Fruit fly (Drosophila melanogaster) whole organism, prepupa: Measurements from ENCODE around the gene CG33647.
A peak's percentile ranks its signal among the peaks of the same experiment; 100 is the strongest.

Experiments
- Blimp-1 ChIP-seq: fragments of 200-800 bp; sonication (Bioruptor generic); optimal IDR thresholded peaks from 3 replicates; lab custom pipeline; 2017; ENCODE audit warnings: missing biosample characterization, missing genetic modification characterization, mild to moderate bottlenecking, moderate library complexity, missing genetic modification reagents
- CG10631 ChIP-seq: fragments of 200-800 bp; sonication (Bioruptor generic); optimal IDR thresholded peaks from 2 replicates; lab custom pipeline; 2016; ENCODE audit warnings: missing biosample characterization, missing genetic modification characterization
- CG10669 ChIP-seq: fragments of 200-800 bp; sonication (Bioruptor generic); optimal IDR thresholded peaks from 3 replicates; lab custom pipeline; 2018; ENCODE audit warnings: missing biosample characterization, mild to moderate bottlenecking, missing genetic modification characterization, moderate library complexity
- CG11294 ChIP-seq: fragments of 200-800 bp; sonication (Bioruptor generic); IDR thresholded peaks from 2 replicates; pipeline ENCODE4 v1.3.6; 2022; ENCODE audit warnings: missing biosample characterization, missing genetic modification characterization
- CG11762 ChIP-seq: fragments of 200-800 bp; sonication (Bioruptor generic); optimal IDR thresholded peaks from 3 replicates; lab custom pipeline; 2016; ENCODE audit warnings: missing biosample characterization, missing genetic modification characterization; ENCODE audit not compliant: insufficient read depth
- CG11902 ChIP-seq: fragments of 200-800 bp; sonication (Bioruptor generic); optimal IDR thresholded peaks from 3 replicates; lab custom pipeline; 2016; ENCODE audit warnings: missing biosample characterization, missing genetic modification characterization
- CG15336 ChIP-seq: fragments of 200-800 bp; sonication (Bioruptor generic); IDR thresholded peaks from 2 replicates; pipeline ENCODE4 v1.3.6; 2022; ENCODE audit warnings: missing biosample characterization, missing genetic modification characterization
- CG1621 ChIP-seq: fragments of 200-800 bp; sonication (Bioruptor generic); optimal IDR thresholded peaks from 3 replicates; lab custom pipeline; 2018; ENCODE audit warnings: missing biosample characterization, mild to moderate bottlenecking, missing genetic modification characterization
- CG16779 ChIP-seq: fragments of 200-800 bp; sonication (Bioruptor generic); optimal IDR thresholded peaks from 3 replicates; lab custom pipeline; 2017; ENCODE audit warnings: missing biosample characterization, mild to moderate bottlenecking, missing genetic modification characterization
- CG3032 ChIP-seq: fragments of 200-800 bp; optimal IDR thresholded peaks from 2 replicates; lab custom pipeline; 2019; ENCODE audit warnings: missing biosample characterization, mild to moderate bottlenecking, missing genetic modification characterization, moderate library complexity
- CG31627 ChIP-seq: fragments of 200-800 bp; sonication (Bioruptor generic); optimal IDR thresholded peaks from 3 replicates; lab custom pipeline; 2016; ENCODE audit warnings: missing biosample characterization, missing genetic modification characterization
- CG3919 ChIP-seq: fragments of 200-800 bp; sonication (Bioruptor generic); optimal IDR thresholded peaks from 3 replicates; lab custom pipeline; 2016; ENCODE audit warnings: missing biosample characterization, missing genetic modification characterization
- CG4318 ChIP-seq: fragments of 200-800 bp; sonication (Bioruptor generic); optimal IDR thresholded peaks from 3 replicates; lab custom pipeline; 2017; ENCODE audit warnings: missing biosample characterization, mild to moderate bottlenecking, missing genetic modification characterization
- CG6163 ChIP-seq: fragments of 200-800 bp; sonication (Bioruptor generic); IDR thresholded peaks from 3 replicates; pipeline ENCODE4 v1.3.6; 2022; ENCODE audit warnings: missing biosample characterization, missing genetic modification characterization
- CG6276 ChIP-seq: fragments of 200-800 bp; sonication (Bioruptor generic); optimal IDR thresholded peaks from 2 replicates; lab custom pipeline; 2017; ENCODE audit warnings: missing biosample characterization, mild to moderate bottlenecking, missing genetic modification characterization
- CG6808 ChIP-seq: fragments of 200-800 bp; sonication (Bioruptor generic); optimal IDR thresholded peaks from 3 replicates; lab custom pipeline; 2017; ENCODE audit warnings: missing biosample characterization, missing genetic modification characterization, mild to moderate bottlenecking, moderate library complexity, missing genetic modification reagents
- CG6854 ChIP-seq: fragments of 200-800 bp; sonication (Bioruptor generic); optimal IDR thresholded peaks from 2 replicates; lab custom pipeline; 2017; ENCODE audit warnings: missing biosample characterization, mild to moderate bottlenecking, missing genetic modification characterization
- CG7368 ChIP-seq: fragments of 200-800 bp; sonication (Bioruptor generic); optimal IDR thresholded peaks from 3 replicates; lab custom pipeline; 2016; ENCODE audit warnings: missing biosample characterization, missing genetic modification characterization
- CG8319 ChIP-seq: fragments of 200-800 bp; sonication (Bioruptor generic); optimal IDR thresholded peaks from 3 replicates; lab custom pipeline; 2016; ENCODE audit warnings: missing biosample characterization, missing genetic modification characterization
- CG8632 ChIP-seq: fragments of 200-800 bp; sonication (Bioruptor generic); optimal IDR thresholded peaks from 3 replicates; lab custom pipeline; 2016; ENCODE audit warnings: missing biosample characterization, missing genetic modification characterization
- CG9139 ChIP-seq: fragments of 200-800 bp; sonication (Bioruptor generic); optimal IDR thresholded peaks from 3 replicates; lab custom pipeline; 2017; ENCODE audit warnings: missing biosample characterization, mild to moderate bottlenecking, missing genetic modification characterization
- Eip75B ChIP-seq: fragments of 200-800 bp; sonication (Bioruptor generic); optimal IDR thresholded peaks from 3 replicates; lab custom pipeline; 2016; ENCODE audit warnings: missing biosample characterization, missing genetic modification characterization
- Eip78C ChIP-seq: fragments of 200-800 bp; sonication (Bioruptor generic); peaks from one replicate; lab custom pipeline; 2016; ENCODE audit warnings: missing biosample characterization, missing genetic modification characterization
- Eip93F ChIP-seq: fragments of 200-800 bp; sonication (Bioruptor generic); optimal IDR thresholded peaks from 2 replicates; lab custom pipeline; 2016; ENCODE audit warnings: missing biosample characterization, mild to moderate bottlenecking, missing genetic modification characterization
- Ets21C ChIP-seq: fragments of 200-800 bp; sonication (Bioruptor generic); optimal IDR thresholded peaks from 3 replicates; lab custom pipeline; 2016; ENCODE audit warnings: missing biosample characterization, missing genetic modification characterization
- Ets96B ChIP-seq: fragments of 200-800 bp; optimal IDR thresholded peaks from 2 replicates; lab custom pipeline; 2019; ENCODE audit warnings: missing biosample characterization, mild to moderate bottlenecking, missing genetic modification characterization, moderate library complexity
- Gug ChIP-seq: fragments of 200-800 bp; sonication (Bioruptor generic); IDR thresholded peaks from 2 replicates; pipeline ENCODE4 v1.3.6; 2022; ENCODE audit warnings: missing biosample characterization, missing genetic modification characterization
- Hr38 ChIP-seq: sonication (Bioruptor generic); optimal IDR thresholded peaks from 2 replicates; lab custom pipeline; 2016; ENCODE audit warnings: missing biosample characterization, missing genetic modification characterization
- Hr39 ChIP-seq: fragments of 200-800 bp; sonication (Bioruptor generic); optimal IDR thresholded peaks from 2 replicates; lab custom pipeline; 2016; ENCODE audit warnings: missing biosample characterization, missing genetic modification characterization
- Hr4 ChIP-seq: fragments of 200-800 bp; sonication (Bioruptor generic); optimal IDR thresholded peaks from 3 replicates; lab custom pipeline; 2016; ENCODE audit warnings: missing biosample characterization, missing genetic modification characterization
- Lpt ChIP-seq: fragments of 200-800 bp; sonication (Bioruptor generic); optimal IDR thresholded peaks from 3 replicates; lab custom pipeline; 2016; ENCODE audit warnings: missing biosample characterization, missing genetic modification characterization
- OdsH ChIP-seq: fragments of 200-800 bp; sonication (Bioruptor generic); optimal IDR thresholded peaks from 3 replicates; lab custom pipeline; 2016; ENCODE audit warnings: missing biosample characterization, missing genetic modification characterization
- Smox ChIP-seq: fragments of 200-800 bp; sonication (Bioruptor generic); optimal IDR thresholded peaks from 3 replicates; lab custom pipeline; 2016; ENCODE audit warnings: missing biosample characterization, missing genetic modification characterization
- Sox14 ChIP-seq: fragments of 200-800 bp; sonication (Bioruptor generic); optimal IDR thresholded peaks from 3 replicates; lab custom pipeline; 2016; ENCODE audit warnings: missing biosample characterization, missing genetic modification characterization
- Sox15 ChIP-seq: fragments of 200-800 bp; sonication (Bioruptor generic); optimal IDR thresholded peaks from 3 replicates; lab custom pipeline; 2016; ENCODE audit warnings: missing biosample characterization, missing genetic modification characterization
- achi ChIP-seq: fragments of 200-800 bp; sonication (Bioruptor generic); optimal IDR thresholded peaks from 3 replicates; lab custom pipeline; 2016; ENCODE audit warnings: missing biosample characterization, missing genetic modification characterization
- acj6 ChIP-seq: fragments of 200-800 bp; sonication (Bioruptor generic); optimal IDR thresholded peaks from 3 replicates; lab custom pipeline; 2016; ENCODE audit warnings: missing biosample characterization, missing genetic modification characterization
- cyc ChIP-seq: fragments of 200-800 bp; sonication (Bioruptor generic); optimal IDR thresholded peaks from 3 replicates; lab custom pipeline; 2016; ENCODE audit warnings: missing biosample characterization, missing genetic modification characterization
- dac ChIP-seq: fragments of 200-800 bp; sonication (Bioruptor generic); optimal IDR thresholded peaks from 2 replicates; lab custom pipeline; 2017; ENCODE audit warnings: missing biosample characterization, mild to moderate bottlenecking, missing genetic modification characterization
- dsx ChIP-seq: fragments of 200-800 bp; optimal IDR thresholded peaks from 3 replicates; lab custom pipeline; 2019; ENCODE audit warnings: missing biosample characterization, mild to moderate bottlenecking, missing genetic modification characterization, moderate library complexity; ENCODE audit not compliant: poor library complexity, severe bottlenecking
- eg ChIP-seq: fragments of 200-800 bp; sonication (Bioruptor generic); IDR thresholded peaks from 3 replicates; pipeline ENCODE4 v1.3.6; 2022; ENCODE audit warnings: missing biosample characterization, missing genetic modification characterization
- esn ChIP-seq: fragments of 200-800 bp; sonication (Bioruptor generic); optimal IDR thresholded peaks from 2 replicates; lab custom pipeline; 2016; ENCODE audit warnings: missing biosample characterization, mild to moderate bottlenecking, missing genetic modification characterization, moderate library complexity
- fd59A ChIP-seq: fragments of 200-800 bp; sonication (Bioruptor generic); optimal IDR thresholded peaks from 2 replicates; lab custom pipeline; 2017; ENCODE audit warnings: missing biosample characterization, mild to moderate bottlenecking, missing genetic modification characterization, missing genetic modification reagents
- fkh ChIP-seq: fragments of 200-800 bp; sonication (Bioruptor generic); optimal IDR thresholded peaks from 3 replicates; lab custom pipeline; 2017; ENCODE audit warnings: missing biosample characterization, mild to moderate bottlenecking, missing genetic modification characterization, moderate library complexity
- lz ChIP-seq: fragments of 200-800 bp; sonication (Bioruptor generic); optimal IDR thresholded peaks from 3 replicates; lab custom pipeline; 2016; ENCODE audit warnings: missing biosample characterization, missing genetic modification characterization
- net ChIP-seq: fragments of 200-800 bp; sonication (Bioruptor generic); optimal IDR thresholded peaks from 3 replicates; lab custom pipeline; 2016; ENCODE audit warnings: missing biosample characterization, missing genetic modification characterization
- salr ChIP-seq, 2 experiments: fragments of 200-800 bp; sonication (Bioruptor generic); optimal IDR thresholded peaks; 3 replicates each; lab custom pipeline; 2016 to 2018; ENCODE audit warnings: missing biosample characterization in 2 of 2, missing genetic modification characterization in 2 of 2, mild to moderate bottlenecking in 1 of 2
- spab ChIP-seq: fragments of 200-800 bp; sonication (Bioruptor generic); optimal IDR thresholded peaks from 2 replicates; lab custom pipeline; 2017; ENCODE audit warnings: missing biosample characterization, mild to moderate bottlenecking, missing genetic modification characterization, missing genetic modification reagents
- svp ChIP-seq: fragments of 200-800 bp; sonication (Bioruptor generic); peaks from one replicate; lab custom pipeline; 2016; ENCODE audit warnings: missing biosample characterization, missing genetic modification characterization
- topi ChIP-seq: fragments of 200-800 bp; sonication (Bioruptor generic); optimal IDR thresholded peaks from 3 replicates; lab custom pipeline; 2016; ENCODE audit warnings: missing biosample characterization, missing genetic modification characterization

The CG33647 gene

dm6 chr3L:19233798-19234781, 2.1 kb upstream of the CG33647 start:
- TF ChIP-seq fkh (GFP tag; lab: Kevin White, UChicago) (no peak), Hr39 (GFP tag; lab: Kevin White, UChicago) (no peak), CG16779 (peak; percentile 50), CG3919 (peak; percentile 9), CG4318 (GFP tag; lab: Kevin White, UChicago) (peak; percentile 38), CG9139 (no peak), CG1621 (tag; lab: Kevin White, UChicago) (peak; percentile 34), cyc (GFP tag; lab: Kevin White, UChicago) (no peak), Blimp-1 (no peak), CG31627 (no peak), CG6808 (peak; percentile 53), Eip75B (GFP tag; lab: Kevin White, UChicago) (no peak), svp (GFP tag; lab: Kevin White, UChicago) (peak; percentile 52), dac (GFP tag; lab: Kevin White, UChicago) (peak; percentile 54), CG10631 (GFP tag; lab: Kevin White, UChicago) (peak; percentile 27), Smox (GFP tag; lab: Kevin White, UChicago) (no peak), CG8632 (GFP tag; lab: Kevin White, UChicago) (no peak), CG7368 (no peak), CG11762 (no peak), Eip78C (GFP tag; lab: Kevin White, UChicago) (peak; percentile 83), esn (peak; percentile 15), Lpt (GFP tag; lab: Kevin White, UChicago) (peak; percentile 60), spab (GFP tag; lab: Kevin White, UChicago) (no peak), Eip93F (GFP tag; lab: Kevin White, UChicago) (no peak), dsx (GFP tag; lab: Kevin White, UChicago) (no peak), CG15336 (GFP tag; lab: Robert Waterston, UW) (peak; percentile 71), achi (GFP tag; lab: Kevin White, UChicago) (peak; percentile 7), salr (GFP tag; optimal IDR thresholded peaks at IDR 0.05; lab: Kevin White, UChicago) (peak in 1 of 2 experiments; percentile 77), CG6854 (GFP tag; lab: Kevin White, UChicago) (no peak), Hr4 (peak; percentile 59), CG6276 (GFP tag; lab: Kevin White, UChicago) (peak; percentile 85), eg (GFP tag; lab: Robert Waterston, UW) (peak; percentile 93), fd59A (GFP tag; lab: Kevin White, UChicago) (no peak), Ets21C (no peak), Ets96B (peak; percentile 16), CG8319 (GFP tag; lab: Kevin White, UChicago) (no peak), Sox14 (no peak), net (GFP tag; lab: Kevin White, UChicago) (peak; percentile 47), acj6 (GFP tag; lab: Kevin White, UChicago) (no peak), topi (GFP tag; lab: Kevin White, UChicago) (no peak), Gug (0 out of 2 replicates have a peak, but pooled peaks have one; percentile 19), lz (GFP tag; lab: Kevin White, UChicago) (no peak), CG11294 (peak; percentile 20; the same call in 1 of the 2 replicates), Sox15 (GFP tag; lab: Kevin White, UChicago) (no peak), Hr38 (GFP tag; lab: Kevin White, UChicago) (no peak), CG11902 (GFP tag; lab: Kevin White, UChicago) (no peak), CG10669 (GFP tag; lab: Kevin White, UChicago) (peak; percentile 16), CG3032 (tag; lab: Kevin White, UChicago) (no peak), CG6163 (GFP tag; lab: Robert Waterston, UW) (peak; percentile 83), OdsH (no peak)
